Fruit fly (Drosophila melanogaster) whole organism, embryonic: ENCODE results near the gene CG6652.

Experiments used
- CG10366 ChIP-seq: fragments of 200-800 bp; sonication (Bioruptor generic); IDR thresholded peaks from 2 replicates; pipeline ENCODE4 v1.3.6; 2022; ENCODE audit warnings: missing biosample characterization, missing genetic modification characterization
- CG10959 ChIP-seq: fragments of 200-800 bp; sonication (Bioruptor generic); IDR thresholded peaks from 2 replicates; pipeline ENCODE4 v1.3.6; 2022; ENCODE audit warnings: missing biosample characterization, missing genetic modification characterization
- CG11696 ChIP-seq: fragments of 200-800 bp; sonication (Bioruptor generic); IDR thresholded peaks from 2 replicates; pipeline ENCODE4 v1.3.6; 2022; ENCODE audit warnings: missing biosample characterization, missing genetic modification characterization
- CG12942 ChIP-seq: fragments of 200-800 bp; sonication (Bioruptor generic); optimal IDR thresholded peaks from 3 replicates; lab custom pipeline; 2016; ENCODE audit warnings: missing biosample characterization, missing genetic modification characterization
- CG13123 ChIP-seq: fragments of 200-800 bp; sonication (Bioruptor generic); optimal IDR thresholded peaks from 2 replicates; lab custom pipeline; 2016; ENCODE audit warnings: missing biosample characterization, missing genetic modification characterization
- CG15696 ChIP-seq: fragments of 200-800 bp; sonication (Bioruptor generic); optimal IDR thresholded peaks from 2 replicates; lab custom pipeline; 2019; ENCODE audit warnings: missing biosample characterization, mild to moderate bottlenecking, missing genetic modification characterization, moderate library complexity
- CG17359 ChIP-seq: fragments of 200-800 bp; sonication (Bioruptor generic); optimal IDR thresholded peaks from 3 replicates; lab custom pipeline; 2018; ENCODE audit warnings: missing biosample characterization, mild to moderate bottlenecking, missing genetic modification characterization, moderate library complexity
- CG18476 ChIP-seq: fragments of 200-800 bp; sonication (Bioruptor generic); optimal IDR thresholded peaks from 2 replicates; lab custom pipeline; 2016; ENCODE audit warnings: missing biosample characterization, mild to moderate bottlenecking, missing genetic modification characterization
- CG2116 ChIP-seq: fragments of 200-800 bp; sonication (Bioruptor generic); optimal IDR thresholded peaks from 3 replicates; lab custom pipeline; 2018; ENCODE audit warnings: missing biosample characterization, mild to moderate bottlenecking, missing genetic modification characterization
- CG2129 ChIP-seq: fragments of 200-800 bp; sonication (Bioruptor generic); IDR thresholded peaks from 2 replicates; pipeline ENCODE4 v1.3.6; 2022; ENCODE audit warnings: missing biosample characterization, missing genetic modification characterization; ENCODE audit not compliant: partially characterized antibody
- CG32772 ChIP-seq: fragments of 200-800 bp; sonication (Bioruptor generic); IDR thresholded peaks from 2 replicates; pipeline ENCODE4 v1.3.6; 2022; ENCODE audit warnings: missing biosample characterization, missing genetic modification characterization
- CG34376 ChIP-seq: fragments of 200-800 bp; sonication (Bioruptor generic); optimal IDR thresholded peaks from 2 replicates; lab custom pipeline; 2018; ENCODE audit warnings: missing biosample characterization, mild to moderate bottlenecking, missing genetic modification characterization
- CG3995 ChIP-seq: fragments of 200-800 bp; sonication (Bioruptor generic); optimal IDR thresholded peaks from 3 replicates; lab custom pipeline; 2016; ENCODE audit warnings: missing biosample characterization, missing genetic modification characterization
- CG4282 ChIP-seq: fragments of 200-800 bp; sonication (Bioruptor generic); optimal IDR thresholded peaks from 2 replicates; lab custom pipeline; 2016; ENCODE audit warnings: missing biosample characterization, missing genetic modification characterization
- CG4360 ChIP-seq: fragments of 200-800 bp; sonication (Bioruptor generic); IDR thresholded peaks from 2 replicates; pipeline ENCODE4 v1.3.6; 2022; ENCODE audit warnings: missing biosample characterization, missing genetic modification characterization
- CG8089 ChIP-seq: fragments of 200-800 bp; sonication (Bioruptor generic); optimal IDR thresholded peaks from 3 replicates; lab custom pipeline; 2016; ENCODE audit warnings: missing biosample characterization, missing genetic modification characterization
- CG8281 ChIP-seq: fragments of 200-800 bp; sonication (Bioruptor generic); optimal IDR thresholded peaks from 2 replicates; lab custom pipeline; 2018; ENCODE audit warnings: missing biosample characterization, mild to moderate bottlenecking, missing genetic modification characterization, moderate library complexity
- CG9727 ChIP-seq: fragments of 200-800 bp; sonication (Bioruptor generic); optimal IDR thresholded peaks from 3 replicates; lab custom pipeline; 2017; ENCODE audit warnings: missing biosample characterization, mild to moderate bottlenecking, missing genetic modification characterization
- Dfd ChIP-seq, 2 experiments: fragments of >200 bp; optimal IDR thresholded peaks; 2 replicates each; lab custom pipeline; 2017; ENCODE audit warnings: missing biosample characterization in 2 of 2, missing genetic modification characterization in 2 of 2
- Ets65A ChIP-seq: fragments of 200-800 bp; sonication (Bioruptor generic); peaks from one replicate; lab custom pipeline; 2016; ENCODE audit warnings: missing biosample characterization, missing genetic modification characterization
- Hey ChIP-seq: fragments of 200-800 bp; sonication (Bioruptor generic); optimal IDR thresholded peaks from 3 replicates; lab custom pipeline; 2018; ENCODE audit warnings: missing biosample characterization, mild to moderate bottlenecking, missing genetic modification characterization
- Hmr ChIP-seq: fragments of 200-800 bp; sonication (Bioruptor generic); optimal IDR thresholded peaks from 3 replicates; lab custom pipeline; 2017; ENCODE audit warnings: mild to moderate bottlenecking, missing biosample characterization, missing genetic modification reagents, missing genetic modification characterization
- Lpt ChIP-seq: fragments of >200 bp; optimal IDR thresholded peaks from 2 replicates; lab custom pipeline; 2018; ENCODE audit warnings: missing biosample characterization, missing genetic modification characterization
- Med ChIP-seq: fragments of 200-800 bp; sonication (Bioruptor generic); peaks from one replicate; lab custom pipeline; 2016; ENCODE audit warnings: missing biosample characterization, missing genetic modification characterization, mild to moderate bottlenecking, inconsistent platforms, moderate library complexity
- Pdp1 ChIP-seq, 2 experiments: fragments of 200-800 bp; sonication (Bioruptor generic); optimal IDR thresholded peaks; 3 replicates each; lab custom pipeline; 2016; ENCODE audit warnings: missing biosample characterization in 2 of 2, missing genetic modification characterization in 2 of 2, mild to moderate bottlenecking in 1 of 2, moderate library complexity in 1 of 2
- Rfx ChIP-seq: fragments of 200-800 bp; sonication (Bioruptor generic); IDR thresholded peaks from 2 replicates; pipeline ENCODE4 v1.3.6; 2022; ENCODE audit warnings: missing biosample characterization, missing genetic modification characterization
- Sox102F ChIP-seq: fragments of 200-800 bp; sonication (Bioruptor generic); optimal IDR thresholded peaks from 2 replicates; lab custom pipeline; 2018; ENCODE audit warnings: missing biosample characterization, mild to moderate bottlenecking, missing genetic modification characterization, moderate library complexity
- abd-A ChIP-seq: fragments of 200-800 bp; sonication (Bioruptor generic); optimal IDR thresholded peaks from 3 replicates; lab custom pipeline; 2019; ENCODE audit warnings: missing biosample characterization, mild to moderate bottlenecking, missing genetic modification characterization, moderate library complexity
- ash1 ChIP-seq: fragments of 200-800 bp; sonication (Bioruptor generic); optimal IDR thresholded peaks from 2 replicates; lab custom pipeline; 2018; ENCODE audit warnings: missing biosample characterization, mild to moderate bottlenecking, missing genetic modification characterization
- cas ChIP-seq: fragments of 200-800 bp; sonication (Bioruptor generic); IDR thresholded peaks from 2 replicates; pipeline ENCODE4 v1.3.6; 2022; ENCODE audit warnings: missing biosample characterization, missing genetic modification characterization
- chn ChIP-seq: fragments of 200-800 bp; sonication (Bioruptor generic); optimal IDR thresholded peaks from 2 replicates; lab custom pipeline; 2016; ENCODE audit warnings: missing biosample characterization, missing genetic modification characterization
- crc ChIP-seq: fragments of 200-800 bp; sonication (Bioruptor generic); optimal IDR thresholded peaks from 2 replicates; lab custom pipeline; 2016; ENCODE audit warnings: missing biosample characterization, missing genetic modification characterization
- croc ChIP-seq: fragments of 200-800 bp; sonication (Bioruptor generic); conservative IDR thresholded peaks from 3 replicates; pipeline ENCODE4 v1.3.6; 2022; ENCODE audit warnings: missing biosample characterization, missing genetic modification characterization
- danr ChIP-seq: fragments of 200-800 bp; sonication (Bioruptor generic); IDR thresholded peaks from 2 replicates; pipeline ENCODE4 v1.3.6; 2022; ENCODE audit warnings: missing biosample characterization, missing genetic modification characterization
- dpn ChIP-seq, 2 experiments: fragments of 200-800 bp; sonication (Bioruptor generic); optimal IDR thresholded peaks; 3 replicates each; lab custom pipeline; 2016; ENCODE audit warnings: missing biosample characterization in 2 of 2, missing genetic modification characterization in 2 of 2
- exex ChIP-seq: fragments of 200-800 bp; sonication (Bioruptor generic); optimal IDR thresholded peaks from 4 replicates; lab custom pipeline; 2018; ENCODE audit warnings: missing biosample characterization, mild to moderate bottlenecking, missing genetic modification characterization, moderate library complexity
- eyg ChIP-seq: fragments of 200-800 bp; sonication (Bioruptor generic); optimal IDR thresholded peaks from 3 replicates; lab custom pipeline; 2016; ENCODE audit warnings: missing biosample characterization, missing genetic modification characterization
- fd96Cb ChIP-seq: fragments of 200-800 bp; sonication (Bioruptor generic); optimal IDR thresholded peaks from 2 replicates; lab custom pipeline; 2018; ENCODE audit warnings: missing biosample characterization, mild to moderate bottlenecking, missing genetic modification characterization, moderate library complexity
- gce ChIP-seq: fragments of 200-800 bp; sonication (Bioruptor generic); IDR thresholded peaks from 3 replicates; pipeline ENCODE4 v1.3.6; 2022; ENCODE audit warnings: missing biosample characterization, missing genetic modification characterization
- gsb ChIP-seq: fragments of 200-800 bp; sonication (Bioruptor generic); IDR thresholded peaks from 2 replicates; pipeline ENCODE4 v1.3.6; 2022; ENCODE audit warnings: missing biosample characterization, missing genetic modification characterization
- gt ChIP-seq: fragments of 200-800 bp; sonication (Bioruptor generic); IDR thresholded peaks from 2 replicates; pipeline ENCODE4 v1.3.6; 2022; ENCODE audit warnings: missing biosample characterization, missing genetic modification characterization
- hkb ChIP-seq, 2 experiments: fragments of 200-800 bp in 1 of 2; fragments of >200 bp in 1 of 2; sonication (Bioruptor generic) in 1 of 2; IDR thresholded peaks in 1 of 2; optimal IDR thresholded peaks in 1 of 2; 2 replicates each; pipeline versions ENCODE4 v1.3.6 to Lab custom; 2017 to 2022; ENCODE audit warnings: missing biosample characterization in 1 of 2, missing genetic modification characterization in 1 of 2
- hth ChIP-seq: fragments of >200 bp; optimal IDR thresholded peaks from 2 replicates; lab custom pipeline; 2017; ENCODE audit warnings: inconsistent platforms
- jumu ChIP-seq: fragments of 200-800 bp; sonication (Bioruptor generic); optimal IDR thresholded peaks from 3 replicates; lab custom pipeline; 2016; ENCODE audit warnings: missing biosample characterization, missing genetic modification characterization
- kni ChIP-seq: fragments of 200-800 bp; sonication (Bioruptor generic); optimal IDR thresholded peaks from 3 replicates; lab custom pipeline; 2017; ENCODE audit warnings: mild to moderate bottlenecking, missing biosample characterization, missing genetic modification reagents, missing genetic modification characterization
- lmd ChIP-seq: fragments of 200-800 bp; sonication (Bioruptor generic); IDR thresholded peaks from 2 replicates; pipeline ENCODE4 v1.3.6; 2022; ENCODE audit warnings: missing biosample characterization, missing genetic modification characterization
- org-1 ChIP-seq: fragments of 200-800 bp; sonication (Bioruptor generic); optimal IDR thresholded peaks from 2 replicates; lab custom pipeline; 2017; ENCODE audit warnings: missing biosample characterization, missing genetic modification characterization
- tio ChIP-seq: fragments of 200-800 bp; sonication (Bioruptor generic); optimal IDR thresholded peaks from 2 replicates; lab custom pipeline; 2017; ENCODE audit warnings: missing biosample characterization, missing genetic modification characterization, inconsistent platforms
- vnd ChIP-seq: fragments of 200-800 bp; sonication (Bioruptor generic); IDR thresholded peaks from 3 replicates; pipeline ENCODE4 v1.3.6; 2022; ENCODE audit warnings: missing biosample characterization, missing genetic modification characterization; ENCODE audit not compliant: partially characterized antibody
- zen2 ChIP-seq: fragments of 200-800 bp; sonication (Bioruptor generic); IDR thresholded peaks from 3 replicates; pipeline ENCODE4 v1.3.6; 2022; ENCODE audit warnings: missing biosample characterization, missing genetic modification characterization; ENCODE audit not compliant: partially characterized antibody

CG6652 gene

dm6 chr3L:17004218-17004759, 18.4 kb downstream of the CG6652 start (continued):
- TF ChIP-seq CG13123 (GFP tag; lab: Kevin White, UChicago) (peak; percentile 77), gt (GFP tag; lab: Robert Waterston, UW) (peak; percentile 29; the same call in 1 of the 2 replicates), Dfd (GFP tag; optimal IDR thresholded peaks at IDR 0.05; lab: Kevin White, UChicago) (no peak), CG9727 (GFP tag; lab: Kevin White, UChicago) (peak; percentile 85), danr (GFP tag; lab: Robert Waterston, UW) (peak; percentile 81), tio (peak; percentile 86), CG3995 (GFP tag; lab: Kevin White, UChicago) (peak; percentile 7), crc (GFP tag; lab: Kevin White, UChicago) (peak; percentile 88), gce (peak; percentile 60; the same call in 1 of the 3 replicates), CG4360 (GFP tag; lab: Robert Waterston, UW) (no peak), gsb (GFP tag; lab: Robert Waterston, UW) (peak; percentile 79), cas (peak; percentile 56; the same call in 1 of the 2 replicates), Hey (tag; lab: Kevin White, UChicago) (no peak), CG2129 (GFP tag; lab: Robert Waterston, UW) (no peak), org-1 (GFP tag; lab: Kevin White, UChicago) (peak; percentile 89), CG10366 (GFP tag; lab: Robert Waterston, UW) (peak; percentile 83), Med (GFP tag; lab: Kevin White, UChicago) (peak; percentile 98), eyg (GFP tag; lab: Kevin White, UChicago) (peak; percentile 89), vnd (GFP tag; lab: Robert Waterston, UW) (no peak), abd-A (tag; lab: Kevin White, UChicago) (peak; percentile 12), CG2116 (peak; percentile 48), croc (GFP tag; lab: Robert Waterston, UW) (peak; percentile 77), Pdp1 (GFP tag; optimal IDR thresholded peaks at IDR 0.05; lab: Kevin White, UChicago) (peak; percentile 73 to 91), CG18476 (GFP tag; lab: Kevin White, UChicago) (peak; percentile 68), ash1 (no peak), CG15696 (tag; lab: Kevin White, UChicago) (peak; percentile 44), Hmr (GFP tag; lab: Kevin White, UChicago) (peak; percentile 87), CG32772 (GFP tag; lab: Robert Waterston, UW) (peak; percentile 78), zen2 (no peak), jumu (GFP tag; lab: Kevin White, UChicago) (peak; percentile 90), CG8281 (tag; lab: Kevin White, UChicago) (peak; percentile 34), fd96Cb (tag; lab: Kevin White, UChicago) (peak; percentile 92), Rfx (peak; percentile 87), hth (lab: Kevin White, UChicago) (no peak), CG10959 (GFP tag; lab: Robert Waterston, UW) (peak; percentile 33; the same call in 1 of the 2 replicates), Lpt (GFP tag; lab: Kevin White, UChicago) (no peak), chn (GFP tag; lab: Kevin White, UChicago) (peak; percentile 87), Sox102F (peak; percentile 92), CG34376 (GFP tag; lab: Kevin White, UChicago) (peak; percentile 61), hkb (optimal IDR thresholded peaks at IDR 0.05; lab: Kevin White, UChicago) (no peak), hkb (GFP tag; IDR thresholded peaks at IDR 0.05; lab: Robert Waterston, UW) (peak; percentile 89), kni (GFP tag; lab: Kevin White, UChicago) (no peak), dpn (GFP tag; optimal IDR thresholded peaks at IDR 0.05; lab: Kevin White, UChicago) (peak; percentile 88 to 90), Ets65A (GFP tag; lab: Kevin White, UChicago) (peak; percentile 99), lmd (GFP tag; lab: Robert Waterston, UW) (peak; percentile 92), CG11696 (peak; percentile 44; the same call in 1 of the 2 replicates), CG12942 (GFP tag; lab: Kevin White, UChicago) (peak; percentile 74), exex (no peak), CG17359 (tag; lab: Kevin White, UChicago) (peak; percentile 72), CG8089 (GFP tag; lab: Kevin White, UChicago) (peak; percentile 85), CG4282 (GFP tag; lab: Kevin White, UChicago) (peak; percentile 83)
